Fruit fly (Drosophila melanogaster): ENCODE results near the gene CG6179.

Gene CG6179

DNA sequence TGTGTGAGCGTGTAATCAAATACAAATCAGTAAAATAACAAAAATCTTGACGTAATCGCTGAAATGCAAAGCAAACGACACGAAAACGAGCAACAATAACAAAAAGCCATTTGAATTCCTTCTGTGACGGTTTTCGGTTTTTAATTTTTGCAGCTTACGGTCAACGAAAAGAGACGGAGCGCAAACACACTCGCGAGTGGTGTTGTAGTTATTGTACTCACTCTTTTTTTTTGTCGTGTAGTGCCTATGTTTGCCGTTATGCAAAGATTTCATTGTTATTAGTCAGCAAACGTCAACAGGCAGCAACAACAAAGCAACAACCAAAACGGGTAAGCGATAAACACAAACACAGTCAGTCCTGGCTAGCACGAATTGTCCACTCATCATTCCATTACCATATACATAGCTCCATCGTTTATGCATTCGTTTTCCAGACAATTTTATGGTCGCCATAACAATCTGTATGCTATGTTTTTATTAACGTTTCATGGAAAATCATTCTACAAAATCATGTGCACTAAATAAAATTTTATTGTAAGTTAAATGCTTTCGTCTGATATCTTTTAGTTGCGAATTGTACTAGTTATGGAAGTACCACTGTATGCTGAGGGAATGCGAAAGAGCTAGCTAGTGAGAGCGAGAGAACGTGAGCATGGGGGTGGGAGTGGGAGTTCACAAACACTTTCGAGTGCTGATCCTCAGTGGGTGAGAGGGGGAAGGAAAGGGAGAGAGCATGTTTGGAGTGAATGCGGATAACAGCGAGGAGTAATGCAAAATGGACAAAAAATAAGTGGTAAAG, 12.8 kb upstream of the CG6179 start (continued):
- no peak; the same call in 2 of the 3 replicates for TF ChIP-seq ase (GFP tag; IDR thresholded peaks at IDR 0.05)
- no peak for TF ChIP-seq lov (optimal IDR thresholded peaks at IDR 0.05)
- TF ChIP-seq lov (GFP tag; IDR thresholded peaks at IDR 0.05): peak; percentile 44; the same call in 1 of the 3 replicates
- TF ChIP-seq chif (GFP tag; optimal IDR thresholded peaks at IDR 0.05): peak; percentile 23 to 49
- peak; percentile 26 for TF ChIP-seq CG1832 (GFP tag; optimal IDR thresholded peaks at IDR 0.05)
- TF ChIP-seq bowl (GFP tag; IDR thresholded peaks at IDR 0.05): peak; percentile 59; the same call in 1 of the 2 replicates
- TF ChIP-seq CG10431 (GFP tag; optimal IDR thresholded peaks at IDR 0.05): no peak
- TF ChIP-seq Mes4 (GFP tag; optimal IDR thresholded peaks at IDR 0.05): no peak
- TF ChIP-seq disco-r (GFP tag; optimal IDR thresholded peaks at IDR 0.05): no peak
- peak; percentile 33 for TF ChIP-seq crc (GFP tag; optimal IDR thresholded peaks at IDR 0.05)
- no peak for TF ChIP-seq CG5245 (GFP tag; optimal IDR thresholded peaks at IDR 0.05)
- peak; percentile 71 for TF ChIP-seq E2f1 (GFP tag; IDR thresholded peaks at IDR 0.05)
- peak; percentile 15 for TF ChIP-seq CG18011 (GFP tag; optimal IDR thresholded peaks at IDR 0.05)
- peak; percentile 95 for TF ChIP-seq row (GFP tag; IDR thresholded peaks at IDR 0.05)
- TF ChIP-seq sr (GFP tag; IDR thresholded peaks at IDR 0.05): no peak
- TF ChIP-seq CG14441 (GFP tag; IDR thresholded peaks at IDR 0.05): peak; percentile 71
- no peak for TF ChIP-seq tup (GFP tag; optimal IDR thresholded peaks at IDR 0.05)
- no peak; the same call in 1 of the 2 replicates for TF ChIP-seq Awh (GFP tag; IDR thresholded peaks at IDR 0.05)
- peak; percentile 39 for TF ChIP-seq CG17912 (GFP tag; optimal IDR thresholded peaks at IDR 0.05)
- peak; percentile 63; the same call in 1 of the 2 replicates for TF ChIP-seq wor (GFP tag; IDR thresholded peaks at IDR 0.05)
- TF ChIP-seq Hey (tag; optimal IDR thresholded peaks at IDR 0.05): peak; percentile 5
- peak; percentile 50; the same call in 1 of the 2 replicates for TF ChIP-seq klu (GFP tag; IDR thresholded peaks at IDR 0.05)
- TF ChIP-seq CG6254 (GFP tag; optimal IDR thresholded peaks at IDR 0.05): no peak
- TF ChIP-seq CG6654 (GFP tag; optimal IDR thresholded peaks at IDR 0.05): peak; percentile 40
- TF ChIP-seq Pdp1 (GFP tag; optimal IDR thresholded peaks at IDR 0.05): peak; percentile 59 to 96
- TF ChIP-seq Spps (tag; optimal IDR thresholded peaks at IDR 0.05): peak; percentile 0
- peak; percentile 43 for TF ChIP-seq kah (GFP tag; optimal IDR thresholded peaks at IDR 0.05)
- no peak for TF ChIP-seq nau (GFP tag; optimal IDR thresholded peaks at IDR 0.05)
- no peak for TF ChIP-seq Six4 (GFP tag; optimal IDR thresholded peaks at IDR 0.05)
- TF ChIP-seq dmrt99B (tag; optimal IDR thresholded peaks at IDR 0.05): peak; percentile 83
- TF ChIP-seq CG7963 (GFP tag; IDR thresholded peaks at IDR 0.05; ENCODE audit: partially characterized antibody): no peak
- TF ChIP-seq Gsc (GFP tag; IDR thresholded peaks at IDR 0.05): no peak
- peak; percentile 59 for TF ChIP-seq ATbp (GFP tag; optimal IDR thresholded peaks at IDR 0.05)
- TF ChIP-seq H2.0 (GFP tag; IDR thresholded peaks at IDR 0.05): 0 out of 2 replicates have a peak, but pooled peaks have one; percentile 10
- TF ChIP-seq CG8388 (GFP tag; optimal IDR thresholded peaks at IDR 0.05): peak; percentile 37
- TF ChIP-seq pros (GFP tag; optimal IDR thresholded peaks at IDR 0.05): no peak
- peak; percentile 73 for TF ChIP-seq nerfin-1 (tag; optimal IDR thresholded peaks at IDR 0.05)
- peak; percentile 71 for TF ChIP-seq CG31224 (GFP tag; IDR thresholded peaks at IDR 0.05)
- TF ChIP-seq CG8089 (GFP tag; optimal IDR thresholded peaks at IDR 0.05): peak; percentile 20
- no peak for TF ChIP-seq CG15073 (GFP tag; optimal IDR thresholded peaks at IDR 0.05)
- no peak for TF ChIP-seq CG3407 (GFP tag; optimal IDR thresholded peaks at IDR 0.05)
- 0 out of 2 replicates have a peak, but pooled peaks have one; percentile 3 for TF ChIP-seq CG5953 (GFP tag; IDR thresholded peaks at IDR 0.05)
- peak; percentile 66 for TF ChIP-seq CG3847 (GFP tag; IDR thresholded peaks at IDR 0.05)
- TF ChIP-seq mld (GFP tag; IDR thresholded peaks at IDR 0.05; ENCODE audit: partially characterized antibody): no peak
- TF ChIP-seq onecut (GFP tag; IDR thresholded peaks at IDR 0.05): peak; percentile 52
- TF ChIP-seq ssp (GFP tag; IDR thresholded peaks at IDR 0.05): 0 out of 2 replicates have a peak, but pooled peaks have one; percentile 39
- TF ChIP-seq CG10979 (tag; optimal IDR thresholded peaks at IDR 0.05): peak; percentile 26
- no peak for TF ChIP-seq CG10959 (GFP tag; IDR thresholded peaks at IDR 0.05)
- peak; percentile 30 for TF ChIP-seq CG12104 (GFP tag; optimal IDR thresholded peaks at IDR 0.05)
